Worm (Caenorhabditis elegans): ENCODE data around the gene F56F11.4.

ce11 chrIII:2840877-2841540 is 15.0 kb upstream of the F56F11.4 start, which contains the start of gene Y71H2AR.2:
- TF ChIP-seq him-1 (tag; optimal IDR thresholded peaks at IDR 0.05) (no peak), W03F9.2 (tag; optimal IDR thresholded peaks at IDR 0.05) (no peak), dao-5 (tag; optimal IDR thresholded peaks at IDR 0.05) (no peak)

Data from whole organism, L4/young adult.